Fruit fly (Drosophila melanogaster): ENCODE results near the gene Vps2.

DNA sequence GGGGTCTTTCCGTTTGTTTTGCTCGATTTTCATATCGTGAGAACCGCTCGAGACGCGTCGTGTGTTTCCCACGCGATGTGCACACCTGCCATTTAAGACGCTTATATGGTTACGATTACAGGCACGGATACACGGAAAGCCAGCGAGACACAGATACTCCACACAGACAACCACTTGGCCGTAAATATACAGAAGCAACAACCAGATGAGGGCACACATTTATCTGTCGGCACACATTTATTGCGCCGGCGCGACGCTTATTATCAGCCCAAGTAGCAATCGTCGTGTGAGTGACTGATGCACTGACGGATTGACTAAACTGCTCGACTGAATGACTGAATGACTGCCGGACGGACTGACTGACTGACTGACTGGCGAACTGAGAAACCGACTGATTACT is 22.1 kb upstream of the Vps2 start:
- TF ChIP-seq CrebA (GFP tag; optimal IDR thresholded peaks at IDR 0.05; ENCODE audit: borderline replicate concordance) = no peak
- TF ChIP-seq psq (GFP tag; optimal IDR thresholded peaks at IDR 0.05) = no peak
- TF ChIP-seq foxo (GFP tag; optimal IDR thresholded peaks at IDR 0.05) = no peak
- no peak for TF ChIP-seq woc (GFP tag; optimal IDR thresholded peaks at IDR 0.05)
